Worm (Caenorhabditis elegans) whole organism, L4 larva: ENCODE measurements around the gene mex-5.

Source experiments
- Y75B8A.6 ChIP-seq: fragments of 200-800 bp; sonication (Bioruptor generic); IDR thresholded peaks from 2 replicates; pipeline ENCODE4 v1.3.6; 2022; ENCODE audit warnings: missing genetic modification reagents, missing genetic modification characterization, missing compliant biosample characterization
- dpl-1 ChIP-seq: fragments of 150-350 bp; optimal IDR thresholded peaks from 2 replicates; lab custom pipeline; 2014; ENCODE audit warnings: missing biosample characterization, missing genetic modification reagents, missing genetic modification characterization
- fkh-10 ChIP-seq: fragments of 150-350 bp; optimal IDR thresholded peaks from 2 replicates; lab custom pipeline; 2014; ENCODE audit warnings: missing biosample characterization, missing genetic modification reagents, missing genetic modification characterization
- jun-1 ChIP-seq: fragments of 150-350 bp; optimal IDR thresholded peaks from 2 replicates; lab custom pipeline; 2014; ENCODE audit warnings: missing biosample characterization, missing genetic modification reagents, missing genetic modification characterization
- nhr-28 ChIP-seq: fragments of 150-350 bp; optimal IDR thresholded peaks from 2 replicates; lab custom pipeline; 2014; ENCODE audit warnings: missing biosample characterization, missing genetic modification characterization

DNA sequence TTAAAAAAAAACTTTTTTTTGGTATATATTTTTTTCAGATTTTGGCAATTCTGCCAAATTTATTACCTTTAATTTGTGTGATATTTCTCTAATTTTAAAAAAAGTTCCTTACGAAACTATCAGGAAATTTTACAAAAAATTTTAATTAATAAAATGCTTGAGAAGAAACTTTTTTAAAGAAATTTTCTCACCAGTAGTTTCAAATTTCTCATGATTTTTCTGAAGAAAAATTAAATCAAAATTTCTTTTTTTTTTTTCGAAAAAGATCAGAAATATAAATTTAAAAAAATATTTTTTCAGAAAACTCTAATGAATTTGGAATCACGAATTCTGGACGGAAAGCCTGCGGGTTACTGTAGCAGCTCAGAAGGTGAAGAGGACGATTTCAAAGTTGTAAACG lies 24.2 kb downstream of the mex-5 start, which contains the start of gene mau-8:
- TF ChIP-seq Y75B8A.6 (GFP tag; lab: Robert Waterston, UW), result no peak
- TF ChIP-seq jun-1 (tag; lab: Kevin White, UChicago), result no peak
- TF ChIP-seq nhr-28 (tag; lab: Kevin White, UChicago), result no peak
- TF ChIP-seq fkh-10 (GFP tag; lab: Kevin White, UChicago), result no peak
- no peak for TF ChIP-seq dpl-1
